Fruit fly (Drosophila melanogaster) whole organism, embryonic: ENCODE data around the gene CG33543.
A peak's percentile ranks its signal among the peaks of the same experiment; 100 is the strongest.

Experiments used
- B-H1 ChIP-seq: fragments of 200-800 bp; sonication (Bioruptor generic); IDR thresholded peaks from 3 replicates; pipeline ENCODE4 v1.3.6; 2022; ENCODE audit warnings: missing biosample characterization, missing genetic modification characterization
- BtbVII ChIP-seq: fragments of 200-800 bp; sonication (Bioruptor generic); optimal IDR thresholded peaks from 3 replicates; lab custom pipeline; 2017; ENCODE audit warnings: missing biosample characterization, mild to moderate bottlenecking, missing genetic modification characterization
- CG10654 ChIP-seq: fragments of 200-800 bp; sonication (Bioruptor generic); optimal IDR thresholded peaks from 2 replicates; lab custom pipeline; 2016; ENCODE audit warnings: missing biosample characterization, missing genetic modification characterization
- CG13287 ChIP-seq: fragments of 200-800 bp; sonication (Bioruptor generic); IDR thresholded peaks from 2 replicates; pipeline ENCODE4 v1.3.6; 2022; ENCODE audit warnings: missing biosample characterization, missing genetic modification characterization; ENCODE audit not compliant: partially characterized antibody
- CG14441 ChIP-seq: fragments of 200-800 bp; sonication (Bioruptor generic); IDR thresholded peaks from 2 replicates; pipeline ENCODE4 v1.3.6; 2022; ENCODE audit warnings: missing biosample characterization, missing genetic modification characterization
- CG17328 ChIP-seq: fragments of 200-800 bp; sonication (Bioruptor generic); IDR thresholded peaks from 2 replicates; pipeline ENCODE4 v1.3.6; 2022; ENCODE audit warnings: missing biosample characterization, missing genetic modification characterization
- CG30403 ChIP-seq: fragments of 200-800 bp; sonication (Bioruptor generic); optimal IDR thresholded peaks from 3 replicates; lab custom pipeline; 2016; ENCODE audit warnings: missing biosample characterization, missing genetic modification characterization
- CG34376 ChIP-seq: fragments of 200-800 bp; sonication (Bioruptor generic); optimal IDR thresholded peaks from 2 replicates; lab custom pipeline; 2018; ENCODE audit warnings: missing biosample characterization, mild to moderate bottlenecking, missing genetic modification characterization
- CG6654 ChIP-seq: fragments of 200-800 bp; sonication (Bioruptor generic); optimal IDR thresholded peaks from 2 replicates; lab custom pipeline; 2017; ENCODE audit warnings: missing biosample characterization, mild to moderate bottlenecking, missing genetic modification characterization
- CG6854 ChIP-seq: fragments of 200-800 bp; sonication (Bioruptor generic); optimal IDR thresholded peaks from 3 replicates; lab custom pipeline; 2017; ENCODE audit warnings: missing biosample characterization, mild to moderate bottlenecking, missing genetic modification characterization
- CG7839 ChIP-seq: fragments of 200-800 bp; sonication (Bioruptor generic); optimal IDR thresholded peaks from 3 replicates; lab custom pipeline; 2018; ENCODE audit warnings: missing biosample characterization, mild to moderate bottlenecking, missing genetic modification characterization, moderate library complexity
- CG8944 ChIP-seq: fragments of 200-800 bp; sonication (Bioruptor generic); optimal IDR thresholded peaks from 3 replicates; lab custom pipeline; 2016; ENCODE audit warnings: missing biosample characterization, missing genetic modification characterization
- Deaf1 ChIP-seq: fragments of 200-800 bp; optimal IDR thresholded peaks from 3 replicates; lab custom pipeline; 2019; ENCODE audit warnings: missing biosample characterization, mild to moderate bottlenecking, missing genetic modification characterization, moderate library complexity
- Elba2 ChIP-seq: fragments of 200-800 bp; sonication (Bioruptor generic); optimal IDR thresholded peaks from 3 replicates; lab custom pipeline; 2016; ENCODE audit warnings: missing biosample characterization, missing genetic modification characterization
- Jarid2 ChIP-seq: fragments of 200-800 bp; sonication (Bioruptor generic); optimal IDR thresholded peaks from 3 replicates; lab custom pipeline; 2017; ENCODE audit warnings: mild to moderate bottlenecking, missing biosample characterization, missing genetic modification reagents, missing genetic modification characterization
- Lpt ChIP-seq: fragments of >200 bp; optimal IDR thresholded peaks from 2 replicates; lab custom pipeline; 2018; ENCODE audit warnings: missing biosample characterization, missing genetic modification characterization
- NFAT ChIP-seq: fragments of 200-800 bp; sonication (Bioruptor generic); IDR thresholded peaks from 2 replicates; pipeline ENCODE4 v1.3.6; 2022; ENCODE audit warnings: missing biosample characterization, missing genetic modification characterization
- Opbp ChIP-seq: fragments of 200-800 bp; sonication (Bioruptor generic); IDR thresholded peaks from 3 replicates; pipeline ENCODE4 v1.3.6; 2022; ENCODE audit warnings: missing biosample characterization, missing genetic modification characterization; ENCODE audit not compliant: partially characterized antibody
- Pdp1 ChIP-seq, 2 experiments: fragments of 200-800 bp; sonication (Bioruptor generic); optimal IDR thresholded peaks; 3 replicates each; lab custom pipeline; 2016; ENCODE audit warnings: missing biosample characterization in 2 of 2, missing genetic modification characterization in 2 of 2, mild to moderate bottlenecking in 1 of 2, moderate library complexity in 1 of 2
- Side ChIP-seq: fragments of 200-800 bp; sonication (Bioruptor generic); optimal IDR thresholded peaks from 2 replicates; lab custom pipeline; 2016; ENCODE audit warnings: missing biosample characterization, missing genetic modification characterization
- ash1 ChIP-seq: fragments of 200-800 bp; sonication (Bioruptor generic); optimal IDR thresholded peaks from 2 replicates; lab custom pipeline; 2018; ENCODE audit warnings: missing biosample characterization, mild to moderate bottlenecking, missing genetic modification characterization
- ato ChIP-seq: fragments of 200-800 bp; sonication (Bioruptor generic); IDR thresholded peaks from 2 replicates; pipeline ENCODE4 v1.3.6; 2022; ENCODE audit warnings: missing biosample characterization, missing genetic modification characterization; ENCODE audit not compliant: partially characterized antibody
- bbx ChIP-seq: fragments of 200-800 bp; sonication (Bioruptor generic); IDR thresholded peaks from 2 replicates; pipeline ENCODE4 v1.3.6; 2022; ENCODE audit warnings: missing biosample characterization, missing genetic modification characterization; ENCODE audit not compliant: partially characterized antibody
- bsh ChIP-seq, 2 experiments: fragments of 200-800 bp; sonication (Bioruptor generic); optimal IDR thresholded peaks; 2 replicates each; lab custom pipeline; 2017 to 2018; ENCODE audit warnings: mild to moderate bottlenecking in 2 of 2, missing biosample characterization in 2 of 2, missing genetic modification characterization in 2 of 2, moderate library complexity in 1 of 2
- btn ChIP-seq: fragments of 200-800 bp; sonication (Bioruptor generic); optimal IDR thresholded peaks from 2 replicates; lab custom pipeline; 2016; ENCODE audit warnings: missing biosample characterization, missing genetic modification characterization
- cg ChIP-seq: fragments of 200-800 bp; sonication (Bioruptor generic); optimal IDR thresholded peaks from 3 replicates; lab custom pipeline; 2019; ENCODE audit warnings: missing biosample characterization, mild to moderate bottlenecking, missing genetic modification characterization, moderate library complexity
- ci ChIP-seq: fragments of 200-800 bp; sonication (Bioruptor generic); IDR thresholded peaks from 3 replicates; pipeline ENCODE4 v1.3.6; 2022; ENCODE audit warnings: missing biosample characterization, missing genetic modification characterization
- fu2 ChIP-seq: fragments of 200-800 bp; sonication (Bioruptor generic); optimal IDR thresholded peaks from 2 replicates; lab custom pipeline; 2016; ENCODE audit warnings: missing biosample characterization, missing genetic modification characterization
- gcm ChIP-seq: fragments of 200-800 bp; sonication (Bioruptor generic); optimal IDR thresholded peaks from 2 replicates; lab custom pipeline; 2019; ENCODE audit warnings: missing biosample characterization, mild to moderate bottlenecking, missing genetic modification characterization, moderate library complexity
- gem ChIP-seq: fragments of 200-800 bp; sonication (Bioruptor generic); optimal IDR thresholded peaks from 2 replicates; lab custom pipeline; 2019; ENCODE audit warnings: missing biosample characterization, mild to moderate bottlenecking, missing genetic modification characterization, moderate library complexity
- grau ChIP-seq: fragments of 200-800 bp; optimal IDR thresholded peaks from 3 replicates; lab custom pipeline; 2019; ENCODE audit warnings: missing biosample characterization, mild to moderate bottlenecking, missing genetic modification characterization, moderate library complexity
- h ChIP-seq: fragments of >200 bp; optimal IDR thresholded peaks from 2 replicates; lab custom pipeline; 2017
- hb ChIP-seq: fragments of 200-800 bp; sonication (Bioruptor generic); IDR thresholded peaks from 3 replicates; pipeline ENCODE4 v1.3.6; 2022; ENCODE audit warnings: missing biosample characterization, missing genetic modification characterization; ENCODE audit not compliant: partially characterized antibody
- insv ChIP-seq, 2 experiments: fragments of 200-800 bp; sonication (Bioruptor generic); optimal IDR thresholded peaks; 3 replicates each; lab custom pipeline; 2016 to 2018; ENCODE audit warnings: missing biosample characterization in 2 of 2, missing genetic modification characterization in 2 of 2
- mirr ChIP-seq: fragments of 200-800 bp; sonication (Bioruptor generic); optimal IDR thresholded peaks from 3 replicates; lab custom pipeline; 2018; ENCODE audit warnings: missing biosample characterization, mild to moderate bottlenecking, missing genetic modification characterization
- nerfin-2 ChIP-seq: fragments of 200-800 bp; sonication (Bioruptor generic); IDR thresholded peaks from 2 replicates; pipeline ENCODE4 v1.3.6; 2022; ENCODE audit warnings: missing biosample characterization, missing genetic modification characterization; ENCODE audit not compliant: partially characterized antibody
- onecut ChIP-seq: fragments of 200-800 bp; sonication (Bioruptor generic); IDR thresholded peaks from 2 replicates; pipeline ENCODE4 v1.3.6; 2022; ENCODE audit warnings: missing biosample characterization, missing genetic modification characterization
- scrt ChIP-seq: fragments of 200-800 bp; sonication (Bioruptor generic); optimal IDR thresholded peaks from 2 replicates; lab custom pipeline; 2018; ENCODE audit warnings: missing biosample characterization, mild to moderate bottlenecking, missing genetic modification characterization, moderate library complexity
- sna ChIP-seq: fragments of 200-800 bp; sonication (Bioruptor generic); IDR thresholded peaks from 2 replicates; pipeline ENCODE4 v1.3.6; 2022; ENCODE audit warnings: missing biosample characterization, missing genetic modification characterization; ENCODE audit not compliant: partially characterized antibody
- tup ChIP-seq: fragments of 200-800 bp; sonication (Bioruptor generic); optimal IDR thresholded peaks from 2 replicates; lab custom pipeline; 2016; ENCODE audit warnings: missing biosample characterization, mild to moderate bottlenecking, missing genetic modification characterization, moderate library complexity
- unc-4 ChIP-seq: fragments of 200-800 bp; sonication (Bioruptor generic); IDR thresholded peaks from 2 replicates; pipeline ENCODE4 v1.3.6; 2022; ENCODE audit warnings: missing biosample characterization, missing genetic modification characterization; ENCODE audit not compliant: partially characterized antibody
- usp ChIP-seq: fragments of >200 bp; optimal IDR thresholded peaks from 2 replicates; lab custom pipeline; 2017; ENCODE audit warnings: missing biosample characterization, missing genetic modification characterization
- vnd ChIP-seq: fragments of 200-800 bp; sonication (Bioruptor generic); IDR thresholded peaks from 3 replicates; pipeline ENCODE4 v1.3.6; 2022; ENCODE audit warnings: missing biosample characterization, missing genetic modification characterization; ENCODE audit not compliant: partially characterized antibody
- vvl ChIP-seq: fragments of 200-800 bp; sonication (Bioruptor generic); IDR thresholded peaks from 2 replicates; pipeline ENCODE4 v1.3.6; 2022; ENCODE audit warnings: missing biosample characterization, missing genetic modification characterization
- wdn ChIP-seq: fragments of 200-800 bp; sonication (Bioruptor generic); IDR thresholded peaks from 2 replicates; pipeline ENCODE4 v1.3.6; 2022; ENCODE audit warnings: missing biosample characterization, missing genetic modification characterization

The CG33543 gene

dm6 chr2L:2013057-2013456 is 6.9 kb upstream of the CG33543 start (continued):
- no peak for TF ChIP-seq BtbVII (GFP tag; lab: Kevin White, UChicago)
- TF ChIP-seq insv (GFP tag; optimal IDR thresholded peaks at IDR 0.05; lab: Kevin White, UChicago): no peak
- TF ChIP-seq Lpt: no peak
- TF ChIP-seq sna (GFP tag; lab: Robert Waterston, UW): peak; percentile 26; the same call in 1 of the 2 replicates
- peak; percentile 68; the same call in 1 of the 2 replicates for TF ChIP-seq bbx (GFP tag; lab: Robert Waterston, UW)
- peak in 1 of 2 experiments; percentile 7 for TF ChIP-seq Pdp1 (GFP tag; optimal IDR thresholded peaks at IDR 0.05; lab: Kevin White, UChicago)
- 0 out of 3 replicates have a peak, but pooled peaks have one; percentile 32 for TF ChIP-seq ci
- no peak for TF ChIP-seq h (lab: Kevin White, UChicago)
- no peak for TF ChIP-seq usp

dm6 chr2L:2011430-2011829 is 5.3 kb upstream of the CG33543 start:
- TF ChIP-seq CG17328 (0 out of 2 replicates have a peak, but pooled peaks have one; percentile 11), onecut (peak; percentile 18; the same call in 1 of the 2 replicates), fu2 (GFP tag; lab: Kevin White, UChicago) (no peak), Deaf1 (tag; lab: Kevin White, UChicago) (peak; percentile 94), Side (no peak), NFAT (GFP tag; lab: Robert Waterston, UW) (0 out of 2 replicates have a peak, but pooled peaks have one; percentile 14), scrt (GFP tag; lab: Kevin White, UChicago) (peak; percentile 62)
- TF ChIP-seq, all 482 proteins: peak for 5

- TF ChIP-seq hb (GFP tag; lab: Robert Waterston, UW): 0 out of 3 replicates have a peak, but pooled peaks have one; percentile 50
- TF ChIP-seq CG34376 (GFP tag; lab: Kevin White, UChicago): no peak
- peak; percentile 22; the same call in 1 of the 2 replicates for TF ChIP-seq unc-4 (GFP tag; lab: Robert Waterston, UW)
- TF ChIP-seq CG13287 (GFP tag; lab: Robert Waterston, UW): peak; percentile 9; the same call in 1 of the 2 replicates
- no peak for TF ChIP-seq btn (GFP tag; lab: Kevin White, UChicago)
- TF ChIP-seq CG30403 (GFP tag; lab: Kevin White, UChicago): no peak
- TF ChIP-seq bsh (GFP tag; optimal IDR thresholded peaks at IDR 0.05; lab: Kevin White, UChicago): no peak
- no peak for TF ChIP-seq h (lab: Kevin White, UChicago)
- peak; percentile 13 for TF ChIP-seq gem (tag; lab: Kevin White, UChicago)
- TF ChIP-seq Opbp (GFP tag; lab: Robert Waterston, UW): peak; percentile 85; the same call in 2 of the 3 replicates
- peak; percentile 73 for TF ChIP-seq nerfin-2 (GFP tag; lab: Robert Waterston, UW)
- no peak for TF ChIP-seq grau (tag; lab: Kevin White, UChicago)
- TF ChIP-seq CG6654: no peak
- no peak for TF ChIP-seq CG14441 (GFP tag; lab: Robert Waterston, UW)
- no peak for TF ChIP-seq wdn (GFP tag; lab: Robert Waterston, UW)
- no peak for TF ChIP-seq Elba2 (GFP tag; lab: Kevin White, UChicago)
- TF ChIP-seq tup (GFP tag; lab: Kevin White, UChicago): no peak
- no peak for TF ChIP-seq CG6854
- TF ChIP-seq vvl (GFP tag; lab: Robert Waterston, UW): 0 out of 2 replicates have a peak, but pooled peaks have one; percentile 17
- TF ChIP-seq vnd: peak; percentile 60; the same call in 2 of the 3 replicates
- TF ChIP-seq mirr (GFP tag; lab: Kevin White, UChicago): no peak
- TF ChIP-seq CG10654 (GFP tag; lab: Kevin White, UChicago): no peak
- no peak for TF ChIP-seq ash1 (GFP tag; lab: Kevin White, UChicago)
- no peak for TF ChIP-seq CG7839 (tag; lab: Kevin White, UChicago)
- no peak for TF ChIP-seq CG8944 (GFP tag; lab: Kevin White, UChicago)
- TF ChIP-seq B-H1 (GFP tag; lab: Robert Waterston, UW): no peak
- no peak for TF ChIP-seq Jarid2 (GFP tag; lab: Kevin White, UChicago)
- no peak for TF ChIP-seq cg (GFP tag; lab: Kevin White, UChicago)
- peak; percentile 80 for TF ChIP-seq ato (GFP tag; lab: Robert Waterston, UW)
- TF ChIP-seq gcm: peak; percentile 14
Observed at dm6 chr2L:2010335-2011061, 4.4 kb upstream of the CG33543 start.
